Worm (Caenorhabditis elegans) whole organism, L4 larva: ENCODE data around the gene F21C10.10.

Experiments
- F10B5.3 ChIP-seq: sonication (generic microtip); optimal IDR thresholded peaks from 2 replicates; lab custom pipeline; 2016; ENCODE audit warnings: mild to moderate bottlenecking, missing genetic modification characterization, missing compliant biosample characterization
- F49E8.2 ChIP-seq: sonication (generic microtip); optimal IDR thresholded peaks from 2 replicates; lab custom pipeline; 2016; ENCODE audit warnings: missing compliant biosample characterization, mild to moderate bottlenecking, missing genetic modification characterization, borderline replicate concordance
- R02D3.7 ChIP-seq: fragments of 150-350 bp; sonication (generic microtip); optimal IDR thresholded peaks from 3 replicates; lab custom pipeline; 2014; ENCODE audit warnings: missing biosample characterization, missing genetic modification characterization
- Y105C5A.15 ChIP-seq: fragments of 200-800 bp; sonication (Bioruptor generic); IDR thresholded peaks from 2 replicates; pipeline ENCODE4 v1.3.6; 2022; ENCODE audit warnings: missing genetic modification characterization, missing compliant biosample characterization
- Y48G9A.11 ChIP-seq: fragments of 200-800 bp; sonication (Bioruptor generic); IDR thresholded peaks from 2 replicates; pipeline ENCODE4 v1.3.6; 2022; ENCODE audit warnings: missing genetic modification reagents, missing genetic modification characterization, missing compliant biosample characterization
- Y5F2A.4 ChIP-seq: fragments of 200-800 bp; sonication (Bioruptor generic); optimal IDR thresholded peaks from 2 replicates; lab custom pipeline; 2018; ENCODE audit warnings: mild to moderate bottlenecking, missing genetic modification characterization, missing compliant biosample characterization
- aly-2 ChIP-seq: sonication (generic microtip); optimal IDR thresholded peaks from 2 replicates; lab custom pipeline; 2018; ENCODE audit warnings: missing biosample characterization, missing genetic modification characterization
- attf-4 ChIP-seq: sonication (generic microtip); optimal IDR thresholded peaks from 3 replicates; lab custom pipeline; 2017; ENCODE audit warnings: missing biosample characterization, missing genetic modification characterization
- ceh-28 ChIP-seq: fragments of 150-350 bp; optimal IDR thresholded peaks from 2 replicates; lab custom pipeline; 2014; ENCODE audit warnings: missing biosample characterization, missing genetic modification reagents, missing genetic modification characterization
- ceh-44 ChIP-seq: fragments of 200-800 bp; sonication (Bioruptor generic); IDR thresholded peaks from 2 replicates; pipeline ENCODE4 v1.3.6; 2022; ENCODE audit warnings: missing genetic modification reagents, missing genetic modification characterization, missing compliant biosample characterization
- ceh-82 ChIP-seq: sonication (generic microtip); optimal IDR thresholded peaks from 2 replicates; lab custom pipeline; 2017; ENCODE audit warnings: missing biosample characterization, missing genetic modification characterization
- cey-2 ChIP-seq: sonication (generic microtip); optimal IDR thresholded peaks from 3 replicates; lab custom pipeline; 2017; ENCODE audit warnings: missing genetic modification characterization, mild to moderate bottlenecking, missing compliant biosample characterization, antibody characterized with exemption, borderline replicate concordance; ENCODE audit not compliant: insufficient read depth
- ctbp-1 ChIP-seq: fragments of 200-800 bp; sonication (Bioruptor generic); IDR thresholded peaks from 2 replicates; pipeline ENCODE4 v1.3.6; 2022; ENCODE audit warnings: missing genetic modification reagents, missing genetic modification characterization, missing compliant biosample characterization
- daf-19 ChIP-seq: fragments of 200-800 bp; sonication (Bioruptor generic); conservative IDR thresholded peaks from 2 replicates; pipeline ENCODE4 v1.3.6; 2022; ENCODE audit warnings: missing genetic modification characterization, missing compliant biosample characterization
- dmd-9 ChIP-seq: fragments of 200-800 bp; sonication (Bioruptor generic); IDR thresholded peaks from 2 replicates; pipeline ENCODE4 v1.3.6; 2022; ENCODE audit warnings: missing genetic modification reagents, missing genetic modification characterization, missing compliant biosample characterization
- duxl-1 ChIP-seq: sonication (generic microtip); optimal IDR thresholded peaks from 2 replicates; lab custom pipeline; 2016; ENCODE audit warnings: mild to moderate bottlenecking, missing genetic modification characterization, moderate library complexity, missing compliant biosample characterization; ENCODE audit not compliant: poor library complexity
- egl-43 ChIP-seq: fragments of 200-800 bp; sonication (Bioruptor generic); IDR thresholded peaks from 2 replicates; pipeline ENCODE4 v1.3.6; 2022; ENCODE audit warnings: missing genetic modification reagents, missing genetic modification characterization, missing compliant biosample characterization
- fkh-10 ChIP-seq: fragments of 150-350 bp; optimal IDR thresholded peaks from 2 replicates; lab custom pipeline; 2014; ENCODE audit warnings: missing biosample characterization, missing genetic modification reagents, missing genetic modification characterization
- fos-1 ChIP-seq: fragments of 150-350 bp; optimal IDR thresholded peaks from 2 replicates; lab custom pipeline; 2014; ENCODE audit warnings: missing biosample characterization, missing genetic modification characterization
- gei-8 ChIP-seq: fragments of 200-800 bp; sonication (Bioruptor generic); optimal IDR thresholded peaks from 2 replicates; lab custom pipeline; 2018; ENCODE audit warnings: mild to moderate bottlenecking, missing genetic modification characterization, missing compliant biosample characterization
- hlh-11 ChIP-seq: fragments of 200-800 bp; sonication (Bioruptor generic); optimal IDR thresholded peaks from 2 replicates; lab custom pipeline; 2018; ENCODE audit warnings: mild to moderate bottlenecking, missing genetic modification characterization, missing compliant biosample characterization
- hmg-1.1 ChIP-seq: fragments of 200-800 bp; sonication (Bioruptor generic); IDR thresholded peaks from 2 replicates; pipeline ENCODE4 v1.3.6; 2022; ENCODE audit warnings: missing genetic modification reagents, missing genetic modification characterization, missing compliant biosample characterization
- lim-7 ChIP-seq: fragments of 200-800 bp; sonication (Bioruptor generic); IDR thresholded peaks from 2 replicates; pipeline ENCODE4 v1.3.6; 2022; ENCODE audit warnings: missing genetic modification characterization, missing compliant biosample characterization
- lin-1 ChIP-seq: fragments of 200-800 bp; sonication (Bioruptor generic); IDR thresholded peaks from 2 replicates; pipeline ENCODE4 v1.3.6; 2022; ENCODE audit warnings: missing genetic modification reagents, missing genetic modification characterization, missing compliant biosample characterization
- lin-13 ChIP-seq: fragments of 150-350 bp; optimal IDR thresholded peaks from 2 replicates; lab custom pipeline; 2014; ENCODE audit warnings: missing biosample characterization, missing genetic modification reagents, missing genetic modification characterization
- madf-9 ChIP-seq: fragments of 200-800 bp; sonication (Bioruptor generic); conservative IDR thresholded peaks from 2 replicates; pipeline ENCODE4 v1.3.6; 2022; ENCODE audit warnings: missing genetic modification reagents, missing genetic modification characterization, missing compliant biosample characterization
- mdl-1 ChIP-seq, 2 experiments: fragments of 150-350 bp in 1 of 2; sonication (generic microtip) in 1 of 2; optimal IDR thresholded peaks; 2 replicates each; lab custom pipeline; 2014 to 2017; ENCODE audit warnings: missing biosample characterization in 2 of 2, missing genetic modification characterization in 2 of 2
- mxl-2 ChIP-seq: fragments of 200-800 bp; sonication (Bioruptor generic); conservative IDR thresholded peaks from 2 replicates; pipeline ENCODE4 v1.3.6; 2022; ENCODE audit warnings: missing genetic modification reagents, missing genetic modification characterization, missing compliant biosample characterization
- nhr-10 ChIP-seq: fragments of 150-350 bp; optimal IDR thresholded peaks from 2 replicates; lab custom pipeline; 2014; ENCODE audit warnings: missing biosample characterization, missing genetic modification characterization
- nhr-11 ChIP-seq: fragments of 150-350 bp; optimal IDR thresholded peaks from 2 replicates; lab custom pipeline; 2014; ENCODE audit warnings: missing biosample characterization, missing genetic modification characterization
- nhr-111 ChIP-seq: fragments of 200-800 bp; sonication (Bioruptor generic); optimal IDR thresholded peaks from 2 replicates; lab custom pipeline; 2018; ENCODE audit warnings: mild to moderate bottlenecking, missing genetic modification characterization, missing compliant biosample characterization
- nhr-237 ChIP-seq: sonication (generic microtip); optimal IDR thresholded peaks from 2 replicates; lab custom pipeline; 2017; ENCODE audit warnings: missing biosample characterization, missing genetic modification characterization
- nhr-28 ChIP-seq: fragments of 150-350 bp; optimal IDR thresholded peaks from 2 replicates; lab custom pipeline; 2014; ENCODE audit warnings: missing biosample characterization, missing genetic modification characterization
- nhr-42 ChIP-seq: fragments of 200-800 bp; sonication (Bioruptor generic); IDR thresholded peaks from 2 replicates; pipeline ENCODE4 v1.3.6; 2022; ENCODE audit warnings: missing genetic modification characterization, missing compliant biosample characterization
- nhr-48 ChIP-seq: sonication (generic microtip); optimal IDR thresholded peaks from 2 replicates; lab custom pipeline; 2016; ENCODE audit warnings: mild to moderate bottlenecking, missing genetic modification characterization, missing compliant biosample characterization
- nhr-6 ChIP-seq: fragments of 150-350 bp; optimal IDR thresholded peaks from 2 replicates; lab custom pipeline; 2014; ENCODE audit warnings: missing biosample characterization, missing genetic modification characterization
- nhr-76 ChIP-seq: fragments of 150-350 bp; optimal IDR thresholded peaks from 2 replicates; lab custom pipeline; 2014; ENCODE audit warnings: missing biosample characterization, missing genetic modification characterization
- pha-4 ChIP-seq, 2 experiments: fragments of 150-350 bp in 1 of 2; fragments of 200-800 bp in 1 of 2; sonication (Bioruptor generic) in 1 of 2; IDR thresholded peaks in 1 of 2; optimal IDR thresholded peaks in 1 of 2; 2 replicates each; pipeline versions ENCODE4 v1.3.6 to Lab custom; 2014 to 2022; ENCODE audit warnings: missing genetic modification characterization in 2 of 2, missing genetic modification reagents in 2 of 2, missing biosample characterization in 1 of 2, missing compliant biosample characterization in 1 of 2
- php-3 ChIP-seq: fragments of 200-800 bp; sonication (Bioruptor generic); IDR thresholded peaks from 2 replicates; pipeline ENCODE4 v1.3.6; 2022; ENCODE audit warnings: missing genetic modification reagents, missing genetic modification characterization, missing compliant biosample characterization
- snpc-1.2 ChIP-seq: fragments of 200-800 bp; sonication (Bioruptor generic); IDR thresholded peaks from 2 replicates; pipeline ENCODE4 v1.3.6; 2022; ENCODE audit warnings: missing genetic modification reagents, missing genetic modification characterization, missing compliant biosample characterization
- snpc-4 ChIP-seq: fragments of 150-350 bp; optimal IDR thresholded peaks from 2 replicates; lab custom pipeline; 2014; ENCODE audit warnings: missing biosample characterization, missing genetic modification characterization
- spr-3 ChIP-seq: fragments of 200-800 bp; sonication (Bioruptor generic); optimal IDR thresholded peaks from 2 replicates; lab custom pipeline; 2018; ENCODE audit warnings: mild to moderate bottlenecking, missing genetic modification characterization, missing compliant biosample characterization
- unc-130 ChIP-seq: sonication (generic microtip); optimal IDR thresholded peaks from 2 replicates; lab custom pipeline; 2016; ENCODE audit warnings: missing genetic modification reagents, missing genetic modification characterization, missing compliant biosample characterization
- unc-62 ChIP-seq, 3 experiments: fragments of 150-350 bp in 1 of 3; sonication (generic microtip); optimal IDR thresholded peaks in 2 of 3; peaks in 1 of 3; 1 replicate in 1 of 3; 2 replicates in 2 of 3; lab custom pipeline; 2014 to 2017; ENCODE audit warnings: missing biosample characterization in 3 of 3, missing genetic modification characterization in 3 of 3, missing genetic modification reagents in 3 of 3, missing genotype in 1 of 3
- vab-7 ChIP-seq: fragments of 200-800 bp; sonication (Bioruptor generic); IDR thresholded peaks from 2 replicates; pipeline ENCODE4 v1.3.6; 2022; ENCODE audit warnings: missing genetic modification reagents, missing genetic modification characterization, missing compliant biosample characterization
- zfp-2 ChIP-seq: sonication (generic microtip); optimal IDR thresholded peaks from 2 replicates; lab custom pipeline; 2016; ENCODE audit warnings: mild to moderate bottlenecking, missing genetic modification characterization, missing compliant biosample characterization
- zip-11 ChIP-seq: fragments of 200-800 bp; sonication (Bioruptor generic); IDR thresholded peaks from 2 replicates; pipeline ENCODE4 v1.3.6; 2022; ENCODE audit warnings: missing genetic modification characterization, missing compliant biosample characterization
- zip-2 ChIP-seq: fragments of 150-350 bp; optimal IDR thresholded peaks from 2 replicates; lab custom pipeline; 2014; ENCODE audit warnings: missing biosample characterization, missing genetic modification characterization
- ztf-11 ChIP-seq: fragments of 150-350 bp; optimal IDR thresholded peaks from 2 replicates; lab custom pipeline; 2014; ENCODE audit warnings: missing biosample characterization, missing genetic modification characterization

The F21C10.10 gene

ce11 chrV:9095613-9096317 is at the start of gene F21C10.10 (continued):
- TF ChIP-seq ztf-11 (tag; lab: Kevin White, UChicago) (no peak), F49E8.2 (tag; lab: Kevin White, UChicago) (no peak), F10B5.3 (tag; lab: Kevin White, UChicago) (no peak), nhr-48 (tag; lab: Kevin White, UChicago) (peak; percentile 99), daf-19 (GFP tag; lab: Robert Waterston, UW) (no peak), nhr-28 (tag; lab: Kevin White, UChicago) (peak; percentile 98), vab-7 (GFP tag; lab: Robert Waterston, UW) (no peak), spr-3 (GFP tag; lab: Kevin White, UChicago) (peak; percentile 49), Y105C5A.15 (GFP tag; lab: Robert Waterston, UW) (no peak), php-3 (GFP tag; lab: Robert Waterston, UW) (peak; percentile 86), hlh-11 (peak; percentile 99), madf-9 (GFP tag; lab: Robert Waterston, UW) (peak; percentile 46; the same call in 1 of the 2 replicates), egl-43 (GFP tag; lab: Robert Waterston, UW) (no peak), ceh-28 (tag; lab: Kevin White, UChicago) (no peak), duxl-1 (tag; lab: Kevin White, UChicago) (no peak), snpc-4 (tag; lab: Kevin White, UChicago) (no peak), zip-2 (tag; lab: Kevin White, UChicago) (peak; percentile 31), lin-13 (GFP tag; lab: Kevin White, UChicago) (peak; percentile 50), R02D3.7 (tag; lab: Kevin White, UChicago) (no peak), mxl-2 (GFP tag; lab: Robert Waterston, UW) (peak; percentile 98), nhr-11 (peak; percentile 87), cey-2 (tag; lab: Kevin White, UChicago) (peak; percentile 95), ceh-82 (tag; lab: Kevin White, UChicago) (no peak), dmd-9 (GFP tag; lab: Robert Waterston, UW) (no peak), fos-1 (tag; lab: Kevin White, UChicago) (no peak), lin-1 (GFP tag; lab: Robert Waterston, UW) (peak; percentile 62; the same call in 1 of the 2 replicates), Y48G9A.11 (GFP tag; lab: Robert Waterston, UW) (no peak), fkh-10 (no peak), nhr-10 (peak; percentile 85), nhr-237 (no peak), lim-7 (GFP tag; lab: Robert Waterston, UW) (no peak), zip-11 (GFP tag; lab: Robert Waterston, UW) (no peak), aly-2 (no peak), ctbp-1 (peak; percentile 59; the same call in 1 of the 2 replicates), mdl-1 (tag; optimal IDR thresholded peaks at IDR 0.05; lab: Kevin White, UChicago) (peak; percentile 77 to 96), attf-4 (no peak), gei-8 (GFP tag; lab: Kevin White, UChicago) (peak; percentile 98), Y5F2A.4 (GFP tag; lab: Kevin White, UChicago) (no peak), nhr-76 (tag; lab: Kevin White, UChicago) (peak; percentile 87), pha-4 (GFP tag; IDR thresholded peaks at IDR 0.05; lab: Robert Waterston, UW) (peak; percentile 76), pha-4 (tag; optimal IDR thresholded peaks at IDR 0.05; lab: Kevin White, UChicago) (peak; percentile 60), ceh-44 (GFP tag; lab: Robert Waterston, UW) (no peak), nhr-111 (no peak), unc-130 (GFP tag; lab: Kevin White, UChicago) (no peak), nhr-6 (peak; percentile 50), hmg-1.1 (GFP tag; lab: Robert Waterston, UW) (peak; percentile 63), nhr-42 (GFP tag; lab: Robert Waterston, UW) (no peak; the same call in 1 of the 2 replicates), unc-62 (GFP tag; optimal IDR thresholded peaks at IDR 0.05 in 1 of 2; lab: Kevin White, UChicago) (peak in 1 of 2 experiments; percentile 98), unc-62 (tag; optimal IDR thresholded peaks at IDR 0.05; lab: Kevin White, UChicago) (no peak), zfp-2 (tag; lab: Kevin White, UChicago) (no peak), snpc-1.2 (GFP tag; lab: Robert Waterston, UW) (no peak)
